Fruit fly (Drosophila melanogaster): ENCODE results near the gene CG15347.

The CG15347 gene

DNA sequence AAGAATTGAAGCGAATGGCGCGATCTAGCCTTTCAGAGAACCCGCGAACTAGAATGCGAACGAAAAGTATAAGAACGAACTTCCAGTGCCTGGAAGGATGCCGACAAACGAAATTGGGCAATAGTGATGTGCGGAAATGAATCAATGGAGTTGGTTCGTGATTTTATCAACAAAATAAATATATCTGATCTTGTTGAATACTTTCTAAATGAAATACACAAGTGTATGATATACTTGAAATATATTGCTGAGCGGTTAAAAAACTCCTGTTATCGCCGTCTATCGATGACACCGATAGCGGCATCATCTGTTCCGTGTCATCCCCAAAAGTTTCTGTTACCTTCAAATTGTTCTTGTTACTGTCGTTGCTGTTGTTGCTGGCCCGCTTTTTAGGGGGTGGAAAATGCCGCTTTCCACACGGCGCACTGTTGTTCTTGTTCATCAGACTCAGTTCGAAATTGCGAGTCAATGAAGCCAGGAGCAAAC lies 28.8 kb upstream of the CG15347 start, which contains the start of gene otu:
Gene otu (minus strand): TSS at position 51 of the 486 bp plus-strand sequence.
- TF ChIP-seq EcR (GFP tag; optimal IDR thresholded peaks at IDR 0.05) (no peak), usp (GFP tag; optimal IDR thresholded peaks at IDR 0.05) (no peak), pan (optimal IDR thresholded peaks at IDR 0.05) (no peak), CG8478 (optimal IDR thresholded peaks at IDR 0.05) (no peak), psq (optimal IDR thresholded peaks at IDR 0.05) (no peak), Dll (optimal IDR thresholded peaks at IDR 0.05) (no peak)

DNA sequence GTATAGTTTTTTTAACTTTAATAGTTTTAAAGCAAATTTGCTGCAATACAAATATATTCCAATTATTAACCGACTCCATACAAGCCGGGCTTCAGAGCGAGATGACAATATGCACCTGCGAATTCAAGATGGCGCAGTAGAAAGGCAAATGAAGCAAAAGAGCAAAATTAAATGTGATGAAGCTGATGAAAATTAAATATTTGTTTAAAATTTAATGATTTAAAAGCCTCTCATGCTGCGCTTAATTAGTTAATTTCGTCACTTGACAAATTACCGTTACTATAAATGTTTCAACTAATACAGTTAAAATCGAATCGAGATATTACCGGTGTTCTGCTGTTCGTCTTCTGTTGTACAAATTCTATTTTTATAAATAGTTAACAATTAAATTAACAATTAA lies 28.4 kb upstream of the CG15347 start, which contains the start of gene CG33181:
Gene CG33181 (plus strand): TSS at position 301 of the 400 bp plus-strand sequence.
- TF ChIP-seq pan (optimal IDR thresholded peaks at IDR 0.05) (no peak), CG8478 (optimal IDR thresholded peaks at IDR 0.05) (no peak), usp (GFP tag; optimal IDR thresholded peaks at IDR 0.05) (no peak), Dll (optimal IDR thresholded peaks at IDR 0.05) (no peak), psq (optimal IDR thresholded peaks at IDR 0.05) (no peak), EcR (GFP tag; optimal IDR thresholded peaks at IDR 0.05) (no peak)

DNA sequence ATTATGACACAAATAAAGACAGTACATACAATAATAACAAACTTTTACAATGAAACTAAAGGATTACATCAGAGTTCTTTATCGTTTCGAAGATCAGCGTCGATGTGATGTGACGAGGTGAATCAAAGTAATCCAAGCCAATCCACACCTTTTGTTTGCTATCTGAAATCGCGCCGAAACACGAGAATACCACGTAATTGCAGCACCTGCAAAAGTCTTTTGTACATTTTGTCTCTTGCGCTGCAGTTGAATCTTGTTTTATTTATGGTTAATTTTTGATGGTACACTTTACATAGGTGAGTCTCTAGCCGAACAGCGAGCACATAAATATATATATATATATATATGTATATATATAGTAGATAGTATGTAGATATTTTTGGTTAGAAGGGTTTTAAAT lies 24.1 kb upstream of the CG15347 start:
- TF ChIP-seq psq (optimal IDR thresholded peaks at IDR 0.05) (no peak), usp (GFP tag; optimal IDR thresholded peaks at IDR 0.05) (no peak), EcR (GFP tag; optimal IDR thresholded peaks at IDR 0.05) (no peak), pan (optimal IDR thresholded peaks at IDR 0.05) (no peak), CG8478 (optimal IDR thresholded peaks at IDR 0.05) (no peak), Dll (optimal IDR thresholded peaks at IDR 0.05) (no peak)

DNA sequence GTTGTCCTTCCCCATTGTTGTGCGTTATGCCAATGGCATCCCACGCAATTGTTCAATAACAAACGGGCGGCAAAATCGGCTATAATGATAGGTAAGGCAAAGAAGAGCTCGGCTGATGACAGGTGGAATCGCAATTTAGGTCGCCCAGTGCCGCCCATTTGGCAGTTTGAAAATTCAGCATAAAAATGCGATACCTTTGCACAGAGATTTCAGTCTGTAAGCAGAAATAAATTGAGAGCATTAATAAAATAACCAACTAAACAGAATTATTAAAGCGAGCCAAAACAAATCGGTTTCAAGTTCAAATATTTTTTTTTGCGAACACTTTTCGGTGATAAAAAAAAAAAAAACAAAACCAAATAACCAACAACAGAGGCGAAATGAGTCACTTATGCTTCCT lies 23.0 kb upstream of the CG15347 start, which contains the start of gene CG33223:
Gene CG33223 (minus strand): TSS at position 215 of the 400 bp plus-strand sequence.
- TF ChIP-seq Dll (optimal IDR thresholded peaks at IDR 0.05), result no peak
- no peak for TF ChIP-seq CG8478 (optimal IDR thresholded peaks at IDR 0.05)
- no peak for TF ChIP-seq EcR (GFP tag; optimal IDR thresholded peaks at IDR 0.05)
- no peak for TF ChIP-seq usp (GFP tag; optimal IDR thresholded peaks at IDR 0.05)
- TF ChIP-seq pan (optimal IDR thresholded peaks at IDR 0.05), result no peak
- no peak for TF ChIP-seq psq (optimal IDR thresholded peaks at IDR 0.05)

DNA sequence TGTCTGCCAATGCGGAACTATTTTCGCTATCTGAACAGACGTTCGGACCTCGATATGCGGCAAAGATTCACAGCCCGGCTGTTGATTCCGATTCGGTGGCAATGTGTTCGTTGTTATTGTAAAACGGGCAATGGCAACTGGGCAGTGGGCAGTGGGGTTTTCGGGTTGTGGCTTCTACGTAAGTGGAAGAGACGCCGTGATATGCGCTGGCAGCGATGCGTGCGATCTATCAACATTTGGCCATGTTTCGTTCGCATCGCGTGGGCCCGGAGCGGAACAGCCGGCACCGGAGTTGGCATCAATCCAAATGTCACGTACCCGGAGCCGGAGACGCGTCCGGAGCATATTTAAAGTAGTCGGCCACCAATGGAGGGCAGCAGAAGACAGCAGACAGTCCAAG lies 20.8 kb upstream of the CG15347 start, which contains the start of gene Cp38:
Gene Cp38 (plus strand): TSS at position 376 of the 400 bp plus-strand sequence.
- TF ChIP-seq psq (optimal IDR thresholded peaks at IDR 0.05) (no peak), usp (GFP tag; optimal IDR thresholded peaks at IDR 0.05) (no peak), Dll (optimal IDR thresholded peaks at IDR 0.05) (no peak), EcR (GFP tag; optimal IDR thresholded peaks at IDR 0.05) (no peak), pan (optimal IDR thresholded peaks at IDR 0.05) (no peak), CG8478 (optimal IDR thresholded peaks at IDR 0.05) (no peak)

DNA sequence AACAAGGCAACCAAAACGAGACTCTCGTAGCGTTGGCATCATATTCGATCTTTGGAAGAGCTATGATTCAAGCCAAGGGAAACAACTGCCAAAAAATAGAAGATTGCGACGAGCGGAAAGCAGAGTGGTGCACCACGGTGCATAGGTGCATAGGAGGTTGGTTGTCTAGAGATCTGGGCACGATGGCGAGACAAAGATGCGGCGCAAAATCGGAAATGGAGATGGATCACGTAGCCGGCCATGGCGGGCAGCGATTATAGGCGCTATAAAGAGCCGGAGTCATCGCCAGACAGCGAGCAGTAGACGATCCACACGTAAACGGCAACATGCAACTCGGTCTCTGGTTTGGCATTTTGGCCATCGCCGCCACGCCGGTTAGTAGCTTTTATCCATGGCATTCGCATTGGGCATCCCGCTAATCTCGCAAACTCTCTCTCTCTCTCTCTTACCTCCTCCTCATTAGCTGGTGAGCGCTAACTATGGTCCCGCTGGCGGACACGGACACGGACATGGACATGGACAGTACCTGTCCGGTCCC lies 18.4 kb upstream of the CG15347 start, which contains the start of gene Cp36:
Gene Cp36 (plus strand): TSS at position 289 of the 538 bp plus-strand sequence.
- no peak for TF ChIP-seq pan (optimal IDR thresholded peaks at IDR 0.05)
- no peak for TF ChIP-seq CG8478 (optimal IDR thresholded peaks at IDR 0.05)
- TF ChIP-seq psq (optimal IDR thresholded peaks at IDR 0.05), result no peak
- no peak for TF ChIP-seq Dll (optimal IDR thresholded peaks at IDR 0.05)
- no peak for TF ChIP-seq usp (GFP tag; optimal IDR thresholded peaks at IDR 0.05)
- no peak for TF ChIP-seq EcR (GFP tag; optimal IDR thresholded peaks at IDR 0.05)

DNA sequence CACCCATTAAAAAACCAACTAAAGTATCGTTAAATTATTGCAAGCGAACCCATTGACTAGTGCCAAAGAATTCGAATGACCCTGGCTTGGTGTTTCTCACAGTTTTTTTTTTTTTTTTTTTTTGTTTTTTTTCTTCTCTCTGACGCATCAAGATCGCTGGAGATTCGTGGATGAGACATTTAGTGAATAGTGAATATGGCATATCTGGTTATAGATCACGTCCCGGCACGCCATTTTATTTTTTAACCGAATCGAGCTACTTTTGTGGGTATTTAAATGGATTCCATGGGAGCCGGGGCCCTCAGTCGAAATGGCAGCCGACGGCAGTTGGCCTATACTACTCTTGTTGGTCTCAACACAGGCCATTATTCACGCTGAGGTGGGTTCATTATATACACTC lies 16.1 kb upstream of the CG15347 start, which contains the start of gene Cp7Fc:
Gene Cp7Fc (plus strand): TSS at position 301 of the 400 bp plus-strand sequence.
- TF ChIP-seq Dll (optimal IDR thresholded peaks at IDR 0.05) (no peak), EcR (GFP tag; optimal IDR thresholded peaks at IDR 0.05) (no peak), psq (optimal IDR thresholded peaks at IDR 0.05) (no peak), usp (GFP tag; optimal IDR thresholded peaks at IDR 0.05) (no peak), CG8478 (optimal IDR thresholded peaks at IDR 0.05) (no peak), pan (optimal IDR thresholded peaks at IDR 0.05) (no peak)

DNA sequence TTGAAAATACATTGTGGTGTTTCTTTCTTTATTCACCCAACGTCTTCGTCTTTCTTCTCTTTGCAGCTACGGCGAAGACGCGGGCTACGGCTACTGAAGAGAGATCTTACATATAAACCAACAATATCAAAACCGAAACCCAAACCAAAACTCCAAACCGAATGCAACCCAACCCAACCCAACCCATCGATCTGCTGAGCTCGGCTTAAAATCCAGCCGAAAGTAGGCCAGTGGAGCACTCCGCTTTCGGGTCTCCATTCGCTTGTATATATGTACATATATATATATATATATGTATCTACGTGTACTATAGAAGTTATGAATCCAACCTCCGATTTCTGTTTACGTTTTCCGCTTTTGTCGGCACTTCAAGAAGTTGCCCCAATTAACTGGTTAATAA lies 15.0 kb upstream of the CG15347 start:
- no peak for TF ChIP-seq Dll (optimal IDR thresholded peaks at IDR 0.05)
- no peak for TF ChIP-seq CG8478 (optimal IDR thresholded peaks at IDR 0.05)
- TF ChIP-seq usp (GFP tag; optimal IDR thresholded peaks at IDR 0.05), result no peak
- TF ChIP-seq psq (optimal IDR thresholded peaks at IDR 0.05), result no peak

DNA sequence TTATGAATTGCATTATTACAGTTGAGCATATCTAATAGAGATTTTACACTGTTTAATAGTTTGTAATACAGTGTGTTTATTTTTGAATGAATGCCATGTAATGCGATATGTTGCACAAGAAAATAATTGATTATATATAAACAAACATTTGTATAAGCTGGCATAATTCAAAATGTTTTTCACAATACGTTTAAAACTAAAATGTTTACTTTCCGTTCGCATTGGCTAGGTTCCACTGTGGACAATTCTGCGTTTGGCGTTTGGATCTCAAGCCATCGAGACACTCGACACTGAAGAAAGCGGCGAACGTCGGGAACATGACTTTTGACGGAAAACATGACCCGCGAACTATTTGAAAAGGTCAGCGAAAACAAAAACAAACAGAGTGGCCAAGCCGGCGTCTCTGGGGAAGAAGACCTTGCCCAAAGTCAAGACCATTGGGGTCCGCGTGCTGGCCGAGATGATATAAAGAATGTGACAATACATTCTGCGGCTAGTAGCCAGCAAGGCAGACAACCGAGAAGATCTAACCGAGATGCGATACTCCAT lies 12.7 kb upstream of the CG15347 start, which contains the start of gene Cp7Fb:
Gene Cp7Fb (plus strand): TSS at position 499 of the 549 bp plus-strand sequence.
- TF ChIP-seq usp (GFP tag; optimal IDR thresholded peaks at IDR 0.05), result no peak
- TF ChIP-seq EcR (GFP tag; optimal IDR thresholded peaks at IDR 0.05), result no peak
- TF ChIP-seq psq (optimal IDR thresholded peaks at IDR 0.05), result no peak
- TF ChIP-seq CG8478 (optimal IDR thresholded peaks at IDR 0.05), result no peak
- TF ChIP-seq Dll (optimal IDR thresholded peaks at IDR 0.05), result no peak
- no peak for TF ChIP-seq pan (optimal IDR thresholded peaks at IDR 0.05)

DNA sequence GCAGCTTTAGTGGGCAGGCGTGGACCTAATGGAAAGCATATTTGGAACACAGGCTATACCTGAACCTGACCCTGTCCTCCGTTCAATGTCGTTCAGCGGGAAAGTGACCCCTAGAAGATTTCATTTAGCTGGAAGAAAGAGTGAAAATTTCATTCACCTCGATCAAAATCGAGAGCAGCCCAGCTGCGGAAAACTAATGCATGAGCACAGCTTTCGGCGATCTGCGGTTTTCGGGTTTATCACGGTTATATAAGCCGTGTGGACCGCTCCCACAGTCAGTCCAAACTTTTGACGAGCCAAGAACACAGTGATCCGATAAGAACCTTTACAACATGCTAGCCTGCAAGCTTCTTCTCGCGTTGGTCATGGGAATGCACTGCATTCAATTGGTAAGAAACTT lies 9.9 kb upstream of the CG15347 start, which contains the start of gene Cp7Fa:
Gene Cp7Fa (plus strand): TSS at position 301 of the 400 bp plus-strand sequence.
- TF ChIP-seq CG8478 (optimal IDR thresholded peaks at IDR 0.05) (no peak), EcR (GFP tag; optimal IDR thresholded peaks at IDR 0.05) (no peak), usp (GFP tag; optimal IDR thresholded peaks at IDR 0.05) (no peak), pan (optimal IDR thresholded peaks at IDR 0.05) (no peak), psq (optimal IDR thresholded peaks at IDR 0.05) (no peak), Dll (optimal IDR thresholded peaks at IDR 0.05) (no peak)

DNA sequence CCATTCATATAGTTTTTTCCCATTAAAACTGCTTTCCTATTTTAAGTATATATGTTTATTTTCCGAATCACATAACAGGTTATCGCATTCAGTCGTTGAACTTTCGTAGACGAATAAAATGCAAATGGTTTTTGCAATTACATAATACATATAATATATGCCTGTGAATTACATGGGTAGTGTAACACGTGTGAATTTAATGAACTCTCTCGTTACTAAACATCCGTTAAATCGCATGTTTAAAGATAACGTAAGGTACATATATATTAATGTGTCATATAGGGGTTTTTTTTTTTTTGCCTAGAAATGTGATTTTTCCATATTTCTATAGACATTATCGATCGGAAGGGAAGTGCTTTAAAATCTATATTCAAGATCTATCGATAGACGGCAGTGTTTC lies 8.9 kb upstream of the CG15347 start:
- TF ChIP-seq CG8478 (optimal IDR thresholded peaks at IDR 0.05), result no peak
- TF ChIP-seq usp (GFP tag; optimal IDR thresholded peaks at IDR 0.05), result no peak

DNA sequence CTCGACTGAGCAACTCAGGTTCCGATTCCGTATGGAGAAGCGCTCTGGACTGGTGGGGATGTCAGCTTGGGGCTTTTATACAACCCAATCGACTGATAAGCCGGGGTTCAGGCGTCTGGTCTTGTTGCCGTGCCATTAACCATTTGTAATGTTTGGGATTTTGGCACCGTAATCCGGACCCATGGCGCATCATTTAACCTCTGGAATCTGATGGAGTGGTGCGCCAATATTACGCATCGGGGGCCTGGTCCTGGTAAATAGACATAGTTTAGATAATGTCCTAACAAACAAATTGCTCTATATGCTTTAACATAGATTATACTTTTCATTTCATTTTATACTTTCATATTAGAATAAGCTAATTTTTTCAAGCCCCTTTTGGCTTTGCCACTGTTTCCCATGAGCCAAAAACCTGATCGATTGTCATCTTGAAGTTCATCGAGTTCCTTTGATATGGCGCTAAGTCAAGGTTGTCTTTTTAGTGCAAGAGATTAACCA lies 8.3 kb upstream of the CG15347 start, which contains the start of gene CG12116:
Gene CG12116 (minus strand): TSS at position 51 of the 498 bp plus-strand sequence.
- no peak for TF ChIP-seq usp (GFP tag; optimal IDR thresholded peaks at IDR 0.05)
- TF ChIP-seq psq (optimal IDR thresholded peaks at IDR 0.05), result no peak
- no peak for TF ChIP-seq pan (optimal IDR thresholded peaks at IDR 0.05)
- no peak for TF ChIP-seq CG8478 (optimal IDR thresholded peaks at IDR 0.05)
- TF ChIP-seq EcR (GFP tag; optimal IDR thresholded peaks at IDR 0.05), result no peak
- no peak for TF ChIP-seq Dll (optimal IDR thresholded peaks at IDR 0.05)
